Worm (Caenorhabditis elegans) whole organism, early embryonic: Measurements from ENCODE around the gene sgk-1.
"Not testable (repeated sequence)": the region's sequence is repeated elsewhere in the genome, so short reads cannot be mapped to it uniquely, and the experiment has no call there.

ENCODE experiments used
- B0310.2 ChIP-seq: sonication (generic microtip); optimal IDR thresholded peaks from 2 replicates; lab custom pipeline; 2016; ENCODE audit warnings: mild to moderate bottlenecking, missing genetic modification characterization, missing compliant biosample characterization
- F13C5.2 ChIP-seq: sonication (generic microtip); optimal IDR thresholded peaks from 2 replicates; lab custom pipeline; 2017; ENCODE audit warnings: mild to moderate bottlenecking, missing genetic modification characterization, inconsistent platforms, missing compliant biosample characterization
- aly-1 ChIP-seq: sonication (generic microtip); optimal IDR thresholded peaks from 2 replicates; lab custom pipeline; 2016; ENCODE audit warnings: missing genetic modification characterization, missing compliant biosample characterization
- ama-1 ChIP-seq: fragments of 150-350 bp; optimal IDR thresholded peaks from 2 replicates; lab custom pipeline; 2014
- ceh-13 ChIP-seq: fragments of 200-800 bp; sonication (Bioruptor generic); optimal IDR thresholded peaks from 2 replicates; lab custom pipeline; 2018; ENCODE audit warnings: mild to moderate bottlenecking, missing genetic modification characterization, missing compliant biosample characterization
- ceh-36 ChIP-seq: sonication (generic microtip); optimal IDR thresholded peaks from 2 replicates; lab custom pipeline; 2016; ENCODE audit warnings: missing genetic modification characterization, inconsistent platforms, missing compliant biosample characterization
- ets-7 ChIP-seq: sonication (generic microtip); optimal IDR thresholded peaks from 2 replicates; lab custom pipeline; 2016; ENCODE audit warnings: missing genotype, missing genetic modification characterization, missing compliant biosample characterization
- flt-1 ChIP-seq: fragments of 200-800 bp; sonication (Bioruptor generic); IDR thresholded peaks from 2 replicates; pipeline ENCODE4 v1.3.6; 2022; ENCODE audit warnings: missing genetic modification characterization, missing compliant biosample characterization
- hmbx-1 ChIP-seq: sonication (generic microtip); optimal IDR thresholded peaks from 2 replicates; lab custom pipeline; 2016; ENCODE audit warnings: mild to moderate bottlenecking, missing genetic modification characterization, missing compliant biosample characterization
- hmg-4 ChIP-seq: fragments of 200-800 bp; sonication (Bioruptor generic); optimal IDR thresholded peaks from 2 replicates; lab custom pipeline; 2018; ENCODE audit warnings: mild to moderate bottlenecking, missing genetic modification characterization, missing compliant biosample characterization
- hnd-1 ChIP-seq: sonication (generic microtip); optimal IDR thresholded peaks from 2 replicates; lab custom pipeline; 2016; ENCODE audit warnings: missing genetic modification characterization, missing compliant biosample characterization
- pes-1 ChIP-seq: fragments of 200-800 bp; sonication (Bioruptor generic); IDR thresholded peaks from 2 replicates; pipeline ENCODE4 v1.3.6; 2022; ENCODE audit warnings: missing genetic modification reagents, missing genetic modification characterization, missing compliant biosample characterization
- scrt-1 ChIP-seq: fragments of 200-800 bp; sonication (Bioruptor generic); IDR thresholded peaks from 2 replicates; pipeline ENCODE4 v1.3.6; 2022; ENCODE audit warnings: missing genetic modification characterization, missing compliant biosample characterization
- sea-1 ChIP-seq: fragments of 200-800 bp; sonication (Bioruptor generic); conservative IDR thresholded peaks from 2 replicates; pipeline ENCODE4 v1.3.6; 2022; ENCODE audit warnings: missing genetic modification characterization, missing compliant biosample characterization
- tbx-11 ChIP-seq: fragments of 200-800 bp; sonication (Bioruptor generic); IDR thresholded peaks from 2 replicates; pipeline ENCODE4 v1.3.6; 2022; ENCODE audit warnings: missing genetic modification characterization, missing compliant biosample characterization
- tbx-37 ChIP-seq: fragments of 200-800 bp; sonication (Bioruptor generic); conservative IDR thresholded peaks from 2 replicates; pipeline ENCODE4 v1.3.6; 2022; ENCODE audit warnings: missing genetic modification reagents, missing genetic modification characterization, missing compliant biosample characterization
- tra-4 ChIP-seq: sonication (generic microtip); optimal IDR thresholded peaks from 2 replicates; lab custom pipeline; 2017; ENCODE audit warnings: missing genetic modification characterization, missing compliant biosample characterization

Gene sgk-1

ce11 chrX:16243129-16243528, 18.8 kb downstream of the sgk-1 start:
- no peak for TF ChIP-seq F13C5.2 (tag; lab: Kevin White, UChicago)
- no peak for TF ChIP-seq tra-4 (tag; lab: Kevin White, UChicago)
- TF ChIP-seq hmbx-1 = no peak
- no peak for TF ChIP-seq hmg-4 (GFP tag; lab: Kevin White, UChicago)
- no peak for TF ChIP-seq hnd-1 (tag; lab: Kevin White, UChicago)
- TF ChIP-seq sea-1 (GFP tag; lab: Robert Waterston, UW) = no peak
- TF ChIP-seq pes-1 = no peak
- TF ChIP-seq B0310.2 (tag; lab: Kevin White, UChicago) = no peak
- no peak for TF ChIP-seq ets-7 (tag; lab: Kevin White, UChicago)
- TF ChIP-seq tbx-11 (GFP tag; lab: Robert Waterston, UW) = no peak
- TF ChIP-seq ceh-13 (GFP tag; lab: Kevin White, UChicago) = no peak
- no peak for TF ChIP-seq aly-1 (tag; lab: Kevin White, UChicago)
- no peak for TF ChIP-seq ama-1 (lab: Kevin White, UChicago)
- no peak for TF ChIP-seq tbx-37 (GFP tag; lab: Robert Waterston, UW)
- TF ChIP-seq scrt-1 (GFP tag; lab: Robert Waterston, UW) = no peak
- TF ChIP-seq ceh-36 (tag; lab: Kevin White, UChicago) = no peak
- TF ChIP-seq flt-1 (GFP tag; lab: Robert Waterston, UW) = no peak

- TF ChIP-seq flt-1 (GFP tag; lab: Robert Waterston, UW) = no peak
- TF ChIP-seq F13C5.2 (tag; lab: Kevin White, UChicago) = no peak
- no peak for TF ChIP-seq hmbx-1
Observed at ce11 chrX:16240626-16241025, 21.3 kb downstream of the sgk-1 start.

- no peak for TF ChIP-seq scrt-1 (GFP tag; lab: Robert Waterston, UW)
- no peak for TF ChIP-seq ceh-13 (GFP tag; lab: Kevin White, UChicago)
- TF ChIP-seq tbx-37 (GFP tag; lab: Robert Waterston, UW) = no peak
- no peak for TF ChIP-seq sea-1 (GFP tag; lab: Robert Waterston, UW)
- TF ChIP-seq pes-1 = no peak
- no peak for TF ChIP-seq hmbx-1
- no peak for TF ChIP-seq aly-1 (tag; lab: Kevin White, UChicago)
- no peak for TF ChIP-seq ets-7 (tag; lab: Kevin White, UChicago)
- no peak for TF ChIP-seq hnd-1 (tag; lab: Kevin White, UChicago)
- TF ChIP-seq tra-4 (tag; lab: Kevin White, UChicago) = no peak
- no peak for TF ChIP-seq hmg-4 (GFP tag; lab: Kevin White, UChicago)
- no peak for TF ChIP-seq ceh-36 (tag; lab: Kevin White, UChicago)
- TF ChIP-seq B0310.2 (tag; lab: Kevin White, UChicago) = no peak
- TF ChIP-seq ama-1 (lab: Kevin White, UChicago) = no peak
- no peak for TF ChIP-seq flt-1 (GFP tag; lab: Robert Waterston, UW)
- no peak for TF ChIP-seq F13C5.2 (tag; lab: Kevin White, UChicago)
- no peak for TF ChIP-seq tbx-11 (GFP tag; lab: Robert Waterston, UW)
Observed at ce11 chrX:16228622-16229021, 33.3 kb downstream of the sgk-1 start, which contains the start of gene F23A7.5. Gene F23A7.5 (plus strand): TSS chrX:16228922.

ce11 chrX:16219710-16220109, 42.2 kb downstream of the sgk-1 start, which contains the start of gene F23A7.3:
Gene F23A7.3 (plus strand): TSS chrX:16220010.
- not testable (repeated sequence) for TF ChIP-seq sea-1 (GFP tag; lab: Robert Waterston, UW); flt-1 (GFP tag; lab: Robert Waterston, UW); ama-1 (lab: Kevin White, UChicago)

ce11 chrX:16218306-16218705, 43.6 kb downstream of the sgk-1 start:
- TF ChIP-seq ama-1 (lab: Kevin White, UChicago) (no peak), hmbx-1 (no peak), tbx-11 (GFP tag; lab: Robert Waterston, UW) (no peak), tbx-37 (GFP tag; lab: Robert Waterston, UW) (no peak), hmg-4 (GFP tag; lab: Kevin White, UChicago) (no peak), ceh-36 (tag; lab: Kevin White, UChicago) (no peak), scrt-1 (GFP tag; lab: Robert Waterston, UW) (no peak), ceh-13 (GFP tag; lab: Kevin White, UChicago) (no peak), ets-7 (tag; lab: Kevin White, UChicago) (no peak), aly-1 (tag; lab: Kevin White, UChicago) (no peak), flt-1 (GFP tag; lab: Robert Waterston, UW) (no peak)

ce11 chrX:16217749-16218148, 44.2 kb downstream of the sgk-1 start:
- TF ChIP-seq ceh-13 (GFP tag; lab: Kevin White, UChicago) (peak; percentile 7), pes-1 (peak; percentile 54; the same call in 1 of the 2 replicates), ets-7 (tag; lab: Kevin White, UChicago) (no peak)

- TF ChIP-seq hmg-4 (GFP tag; lab: Kevin White, UChicago) = no peak
- TF ChIP-seq tbx-37 (GFP tag; lab: Robert Waterston, UW) = no peak
- no peak for TF ChIP-seq aly-1 (tag; lab: Kevin White, UChicago)
- no peak for TF ChIP-seq B0310.2 (tag; lab: Kevin White, UChicago)
- no peak for TF ChIP-seq hnd-1 (tag; lab: Kevin White, UChicago)
- no peak for TF ChIP-seq sea-1 (GFP tag; lab: Robert Waterston, UW)
- no peak for TF ChIP-seq ama-1 (lab: Kevin White, UChicago)
- no peak for TF ChIP-seq ceh-36 (tag; lab: Kevin White, UChicago)
- TF ChIP-seq tbx-11 (GFP tag; lab: Robert Waterston, UW) = no peak
Observed at ce11 chrX:16217108-16217507, 44.8 kb downstream of the sgk-1 start, which contains the start of gene F23A7.1. Gene F23A7.1 (plus strand): TSS chrX:16217408.

ce11 chrX:16213073-16213472, 48.8 kb downstream of the sgk-1 start, which contains the start of gene F23A7.8:
Gene F23A7.8 (plus strand): TSS chrX:16213373.
- TF ChIP-seq scrt-1 (GFP tag; lab: Robert Waterston, UW); hnd-1 (tag; lab: Kevin White, UChicago); tbx-37 (GFP tag; lab: Robert Waterston, UW): not testable (repeated sequence)
